Worm (Caenorhabditis elegans): ENCODE results near the gene F19H6.5.

- TF ChIP-seq ref-1 (GFP tag; conservative IDR thresholded peaks at IDR 0.05) (no peak), klf-2 (GFP tag; conservative IDR thresholded peaks at IDR 0.05) (no peak), flt-1 (GFP tag; IDR thresholded peaks at IDR 0.05) (no peak)
These were observed 44.0 kb downstream of the F19H6.5 start, which contains the start of gene ceh-40 for ce11 chrX:12320737-12321136.

All from whole organism, midembryonic.